Fruit fly (Drosophila melanogaster) whole organism, embryonic: ENCODE data around the gene gish.

ENCODE experiments used
- Awh ChIP-seq: fragments of 200-800 bp; sonication (Bioruptor generic); IDR thresholded peaks from 2 replicates; pipeline ENCODE4, ENCODE4 v1.3.6; 2022; ENCODE audit warnings: missing biosample characterization, missing genetic modification characterization
- CG11247 ChIP-seq: fragments of 200-800 bp; sonication (Bioruptor generic); IDR thresholded peaks from 2 replicates; pipeline ENCODE4 v1.3.6; 2022; ENCODE audit warnings: missing biosample characterization, missing genetic modification characterization
- CG11456 ChIP-seq: fragments of 200-800 bp; sonication (Bioruptor generic); IDR thresholded peaks from 3 replicates; pipeline ENCODE4 v1.3.6; 2022; ENCODE audit warnings: missing biosample characterization, missing genetic modification characterization
- CG12219 ChIP-seq: fragments of 200-800 bp; sonication (Bioruptor generic); optimal IDR thresholded peaks from 3 replicates; lab custom pipeline; 2018; ENCODE audit warnings: missing biosample characterization, mild to moderate bottlenecking, missing genetic modification characterization
- CG12744 ChIP-seq: fragments of 200-800 bp; sonication (Bioruptor generic); optimal IDR thresholded peaks from 2 replicates; lab custom pipeline; 2016; ENCODE audit warnings: missing biosample characterization, missing genetic modification characterization
- CG12942 ChIP-seq: fragments of 200-800 bp; sonication (Bioruptor generic); optimal IDR thresholded peaks from 3 replicates; lab custom pipeline; 2016; ENCODE audit warnings: missing biosample characterization, missing genetic modification characterization
- CG13894 ChIP-seq: fragments of 200-800 bp; sonication (Bioruptor generic); optimal IDR thresholded peaks from 3 replicates; lab custom pipeline; 2018; ENCODE audit warnings: missing biosample characterization, mild to moderate bottlenecking, missing genetic modification characterization, moderate library complexity
- CG15601 ChIP-seq: fragments of 200-800 bp; sonication (Bioruptor generic); optimal IDR thresholded peaks from 3 replicates; lab custom pipeline; 2019; ENCODE audit warnings: missing biosample characterization, mild to moderate bottlenecking, missing genetic modification characterization, moderate library complexity
- CG17829 ChIP-seq: fragments of 200-800 bp; optimal IDR thresholded peaks from 2 replicates; lab custom pipeline; 2019; ENCODE audit warnings: missing biosample characterization, mild to moderate bottlenecking, missing genetic modification characterization, moderate library complexity
- CG18262 ChIP-seq: fragments of 200-800 bp; optimal IDR thresholded peaks from 3 replicates; lab custom pipeline; 2019; ENCODE audit warnings: missing biosample characterization, mild to moderate bottlenecking, missing genetic modification characterization, moderate library complexity
- CG18476 ChIP-seq: fragments of 200-800 bp; sonication (Bioruptor generic); optimal IDR thresholded peaks from 2 replicates; lab custom pipeline; 2016; ENCODE audit warnings: missing biosample characterization, mild to moderate bottlenecking, missing genetic modification characterization
- CG34224 ChIP-seq: fragments of 200-800 bp; sonication (Bioruptor generic); IDR thresholded peaks from 3 replicates; pipeline ENCODE4 v1.3.6; 2022; ENCODE audit warnings: missing biosample characterization, missing genetic modification characterization; ENCODE audit not compliant: partially characterized antibody
- CG3995 ChIP-seq: fragments of 200-800 bp; sonication (Bioruptor generic); optimal IDR thresholded peaks from 3 replicates; lab custom pipeline; 2016; ENCODE audit warnings: missing biosample characterization, missing genetic modification characterization
- CG8290 ChIP-seq, 3 experiments: fragments of 200-800 bp; sonication (Bioruptor generic); optimal IDR thresholded peaks; 2 replicates each; lab custom pipeline; 2016 to 2019; ENCODE audit warnings: missing biosample characterization in 3 of 3, missing genetic modification characterization in 3 of 3, mild to moderate bottlenecking in 2 of 3, moderate library complexity in 1 of 3
- CG8944 ChIP-seq: fragments of 200-800 bp; sonication (Bioruptor generic); optimal IDR thresholded peaks from 3 replicates; lab custom pipeline; 2016; ENCODE audit warnings: missing biosample characterization, missing genetic modification characterization
- CG9817 ChIP-seq: fragments of 200-800 bp; sonication (Bioruptor generic); optimal IDR thresholded peaks from 2 replicates; lab custom pipeline; 2018; ENCODE audit warnings: missing biosample characterization, mild to moderate bottlenecking, missing genetic modification characterization, moderate library complexity
- Chrac-16 ChIP-seq: fragments of 200-800 bp; sonication (Bioruptor generic); optimal IDR thresholded peaks from 3 replicates; lab custom pipeline; 2016; ENCODE audit warnings: missing biosample characterization, missing genetic modification characterization
- D ChIP-seq, 2 experiments: fragments of 200-800 bp in 1 of 2; fragments of >200 bp in 1 of 2; sonication (Bioruptor generic) in 1 of 2; optimal IDR thresholded peaks; 2 replicates in 1 of 2; 3 replicates in 1 of 2; lab custom pipeline; 2017; ENCODE audit warnings: mild to moderate bottlenecking in 1 of 2, missing biosample characterization in 1 of 2, missing genetic modification characterization in 1 of 2, missing genetic modification reagents in 1 of 2
- Eip74EF ChIP-seq, 2 experiments: fragments of 200-800 bp in 1 of 2; fragments of >200 bp in 1 of 2; sonication (Bioruptor generic) in 1 of 2; optimal IDR thresholded peaks; 2 replicates each; lab custom pipeline; 2017 to 2019; ENCODE audit warnings: missing biosample characterization in 2 of 2, missing genetic modification characterization in 2 of 2, mild to moderate bottlenecking in 1 of 2, moderate library complexity in 1 of 2
- GATAe ChIP-seq: fragments of 200-800 bp; sonication (Bioruptor generic); conservative IDR thresholded peaks from 2 replicates; pipeline ENCODE4 v1.3.6; 2022; ENCODE audit warnings: missing biosample characterization, missing genetic modification characterization
- H2.0 ChIP-seq: fragments of 200-800 bp; sonication (Bioruptor generic); IDR thresholded peaks from 2 replicates; pipeline ENCODE4 v1.3.6; 2022; ENCODE audit warnings: missing biosample characterization, missing genetic modification characterization
- Jarid2 ChIP-seq: fragments of 200-800 bp; sonication (Bioruptor generic); optimal IDR thresholded peaks from 3 replicates; lab custom pipeline; 2017; ENCODE audit warnings: mild to moderate bottlenecking, missing biosample characterization, missing genetic modification reagents, missing genetic modification characterization
- Lpt ChIP-seq: fragments of >200 bp; optimal IDR thresholded peaks from 2 replicates; lab custom pipeline; 2018; ENCODE audit warnings: missing biosample characterization, missing genetic modification characterization
- MESR4 ChIP-seq: fragments of 200-800 bp; sonication (Bioruptor generic); optimal IDR thresholded peaks from 2 replicates; lab custom pipeline; 2018; ENCODE audit warnings: missing biosample characterization, mild to moderate bottlenecking, missing genetic modification characterization, moderate library complexity
- NC2α ChIP-seq: fragments of 200-800 bp; sonication (Bioruptor generic); optimal IDR thresholded peaks from 2 replicates; lab custom pipeline; 2016; ENCODE audit warnings: missing biosample characterization, missing genetic modification characterization
- NC2β ChIP-seq: fragments of 200-800 bp; sonication (Bioruptor generic); optimal IDR thresholded peaks from 2 replicates; lab custom pipeline; 2016; ENCODE audit warnings: missing biosample characterization, missing genetic modification characterization
- Sry-δ ChIP-seq: fragments of 200-800 bp; sonication (Bioruptor generic); optimal IDR thresholded peaks from 2 replicates; lab custom pipeline; 2016; ENCODE audit warnings: missing biosample characterization, missing genetic modification characterization
- Stat92E ChIP-seq, 3 experiments: fragments of >200 bp in 2 of 3; fragments of 200-800 bp in 1 of 3; sonication (Bioruptor generic) in 1 of 3; optimal IDR thresholded peaks; 2 replicates each; lab custom pipeline; 2017 to 2019; ENCODE audit warnings: missing biosample characterization in 3 of 3, missing genetic modification characterization in 3 of 3, mild to moderate bottlenecking in 1 of 3, moderate library complexity in 1 of 3
- Vsx1 ChIP-seq: fragments of 200-800 bp; sonication (Bioruptor generic); optimal IDR thresholded peaks from 2 replicates; lab custom pipeline; 2017; ENCODE audit warnings: missing biosample characterization, mild to moderate bottlenecking, missing genetic modification characterization, missing genetic modification reagents
- ac ChIP-seq: fragments of 200-800 bp; sonication (Bioruptor generic); optimal IDR thresholded peaks from 3 replicates; lab custom pipeline; 2017; ENCODE audit warnings: missing biosample characterization, mild to moderate bottlenecking, missing genetic modification characterization
- al ChIP-seq: fragments of 200-800 bp; sonication (Bioruptor generic); IDR thresholded peaks from 2 replicates; pipeline ENCODE4 v1.3.6; 2022; ENCODE audit warnings: missing biosample characterization, missing genetic modification characterization
- ash1 ChIP-seq: fragments of 200-800 bp; sonication (Bioruptor generic); optimal IDR thresholded peaks from 2 replicates; lab custom pipeline; 2018; ENCODE audit warnings: missing biosample characterization, mild to moderate bottlenecking, missing genetic modification characterization
- bab2 ChIP-seq: fragments of 200-800 bp; sonication (Bioruptor generic); optimal IDR thresholded peaks from 2 replicates; lab custom pipeline; 2016; ENCODE audit warnings: missing biosample characterization, missing genetic modification characterization
- bsh ChIP-seq, 2 experiments: fragments of 200-800 bp; sonication (Bioruptor generic); optimal IDR thresholded peaks; 2 replicates each; lab custom pipeline; 2017 to 2018; ENCODE audit warnings: mild to moderate bottlenecking in 2 of 2, missing biosample characterization in 2 of 2, missing genetic modification characterization in 2 of 2, moderate library complexity in 1 of 2
- crol ChIP-seq: fragments of 200-800 bp; sonication (Bioruptor generic); IDR thresholded peaks from 2 replicates; pipeline ENCODE4 v1.3.6; 2022; ENCODE audit warnings: missing biosample characterization, missing genetic modification characterization
- hkb ChIP-seq, 2 experiments: fragments of 200-800 bp in 1 of 2; fragments of >200 bp in 1 of 2; sonication (Bioruptor generic) in 1 of 2; IDR thresholded peaks in 1 of 2; optimal IDR thresholded peaks in 1 of 2; 2 replicates each; pipeline versions ENCODE4 v1.3.6 to Lab custom; 2017 to 2022; ENCODE audit warnings: missing biosample characterization in 1 of 2, missing genetic modification characterization in 1 of 2
- jigr1 ChIP-seq: fragments of 200-800 bp; sonication (Bioruptor generic); IDR thresholded peaks from 3 replicates; pipeline ENCODE4 v1.3.6; 2022; ENCODE audit warnings: missing biosample characterization, missing genetic modification characterization
- kay ChIP-seq: fragments of 200-800 bp; sonication (Bioruptor generic); optimal IDR thresholded peaks from 2 replicates; lab custom pipeline; 2016; ENCODE audit warnings: missing biosample characterization, missing genetic modification characterization
- lbe ChIP-seq: fragments of 200-800 bp; sonication (Bioruptor generic); optimal IDR thresholded peaks from 2 replicates; lab custom pipeline; 2016; ENCODE audit warnings: missing biosample characterization, mild to moderate bottlenecking, missing genetic modification characterization
- nerfin-1 ChIP-seq: fragments of 200-800 bp; sonication (Bioruptor generic); optimal IDR thresholded peaks from 3 replicates; lab custom pipeline; 2019; ENCODE audit warnings: missing biosample characterization, mild to moderate bottlenecking, missing genetic modification characterization, moderate library complexity
- pb ChIP-seq: fragments of 200-800 bp; sonication (Bioruptor generic); optimal IDR thresholded peaks from 3 replicates; lab custom pipeline; 2016; ENCODE audit warnings: missing biosample characterization, missing genetic modification characterization
- pum ChIP-seq: fragments of 200-800 bp; sonication (Bioruptor generic); optimal IDR thresholded peaks from 2 replicates; lab custom pipeline; 2016; ENCODE audit warnings: missing biosample characterization, missing genetic modification characterization
- ranshi ChIP-seq: fragments of 200-800 bp; sonication (Bioruptor generic); IDR thresholded peaks from 2 replicates; pipeline ENCODE4 v1.3.6; 2022; ENCODE audit warnings: missing biosample characterization, missing genetic modification characterization
- scrt ChIP-seq: fragments of 200-800 bp; sonication (Bioruptor generic); optimal IDR thresholded peaks from 2 replicates; lab custom pipeline; 2018; ENCODE audit warnings: missing biosample characterization, mild to moderate bottlenecking, missing genetic modification characterization, moderate library complexity
- sens ChIP-seq: fragments of 200-800 bp; sonication (Bioruptor generic); peaks from one replicate; lab custom pipeline; 2016; ENCODE audit warnings: missing biosample characterization, missing genetic modification characterization
- sug ChIP-seq: fragments of 200-800 bp; optimal IDR thresholded peaks from 2 replicates; lab custom pipeline; 2019; ENCODE audit warnings: missing biosample characterization, mild to moderate bottlenecking, missing genetic modification characterization, moderate library complexity
- tgo ChIP-seq: fragments of 200-800 bp; sonication (Bioruptor generic); IDR thresholded peaks from 3 replicates; pipeline ENCODE4 v1.3.6; 2022; ENCODE audit warnings: missing biosample characterization, missing genetic modification characterization
- wdn ChIP-seq: fragments of 200-800 bp; sonication (Bioruptor generic); IDR thresholded peaks from 2 replicates; pipeline ENCODE4 v1.3.6; 2022; ENCODE audit warnings: missing biosample characterization, missing genetic modification characterization

Gene gish

DNA sequence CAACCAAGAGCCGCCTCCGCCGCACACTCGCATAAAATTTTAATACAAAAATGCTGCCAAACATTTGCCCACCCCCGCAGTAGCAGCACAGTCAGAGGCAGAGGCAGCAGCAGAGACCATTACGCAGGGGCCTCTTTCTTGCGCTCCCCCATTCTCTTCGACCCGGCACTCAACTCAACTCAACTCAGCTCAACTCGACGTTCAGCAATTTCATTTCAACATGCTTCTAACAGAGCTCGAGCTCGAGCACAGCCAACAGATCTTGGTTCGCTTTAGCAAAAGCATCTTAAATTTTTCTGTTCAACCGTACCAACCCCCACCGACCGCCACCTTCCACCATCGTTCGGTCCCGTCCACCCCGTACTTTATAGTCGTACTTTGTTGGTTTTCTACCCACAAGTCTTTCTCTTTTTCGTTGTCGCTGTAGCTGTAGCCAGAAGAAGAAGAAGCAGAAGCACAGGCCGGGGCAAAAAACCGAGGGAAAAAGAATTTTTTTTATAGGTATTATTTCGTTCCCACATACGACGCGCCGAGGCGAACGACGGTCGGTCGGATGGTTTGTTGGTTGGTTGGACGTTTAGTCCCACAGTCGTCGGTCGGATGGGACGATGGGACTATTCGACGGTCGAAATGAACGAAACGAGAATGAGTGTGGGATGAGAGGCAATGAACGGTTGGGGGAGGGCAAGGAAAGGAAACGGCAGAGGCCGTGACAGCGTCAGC is 36.9 kb upstream of the gish start (continued):
- TF ChIP-seq CG34224 = no peak
- no peak for TF ChIP-seq CG12942 (GFP tag; lab: Kevin White, UChicago)
- TF ChIP-seq Vsx1 (GFP tag; lab: Kevin White, UChicago) = peak; percentile 9
- TF ChIP-seq ranshi (GFP tag; lab: Robert Waterston, UW) = no peak
- peak; percentile 49 for TF ChIP-seq kay (GFP tag; lab: Kevin White, UChicago)
- no peak for TF ChIP-seq Jarid2 (GFP tag; lab: Kevin White, UChicago)
- TF ChIP-seq Eip74EF (GFP tag; optimal IDR thresholded peaks at IDR 0.05; lab: Kevin White, UChicago) = no peak
- no peak for TF ChIP-seq hkb (optimal IDR thresholded peaks at IDR 0.05; lab: Kevin White, UChicago)
- no peak for TF ChIP-seq hkb (GFP tag; IDR thresholded peaks at IDR 0.05; lab: Robert Waterston, UW)
- peak; percentile 76 for TF ChIP-seq lbe (GFP tag; lab: Kevin White, UChicago)
- no peak for TF ChIP-seq bab2 (GFP tag; lab: Kevin White, UChicago)
- no peak for TF ChIP-seq D (optimal IDR thresholded peaks at IDR 0.05; lab: Kevin White, UChicago)
- TF ChIP-seq D (GFP tag; optimal IDR thresholded peaks at IDR 0.05; lab: Kevin White, UChicago) = no peak
- no peak for TF ChIP-seq CG18476
- no peak for TF ChIP-seq bsh (GFP tag; optimal IDR thresholded peaks at IDR 0.05; lab: Kevin White, UChicago)
- TF ChIP-seq Sry-δ (GFP tag; lab: Kevin White, UChicago) = no peak
- TF ChIP-seq CG15601 (tag; lab: Kevin White, UChicago) = peak; percentile 39
- TF ChIP-seq scrt = no peak
- peak; percentile 35 for TF ChIP-seq NC2β (GFP tag; lab: Kevin White, UChicago)
- TF ChIP-seq NC2α (GFP tag; lab: Kevin White, UChicago) = peak; percentile 47
- no peak for TF ChIP-seq Lpt (GFP tag; lab: Kevin White, UChicago)
- peak; percentile 89 for TF ChIP-seq CG8290 (GFP tag; optimal IDR thresholded peaks at IDR 0.05; lab: Kevin White, UChicago)
- peak in 1 of 2 experiments; percentile 90 for TF ChIP-seq CG8290 (tag; optimal IDR thresholded peaks at IDR 0.05; lab: Kevin White, UChicago)
- TF ChIP-seq jigr1 = no peak
- no peak for TF ChIP-seq crol (GFP tag; lab: Robert Waterston, UW)
- TF ChIP-seq sens (GFP tag; lab: Kevin White, UChicago) = peak; percentile 71
- TF ChIP-seq al (GFP tag; lab: Robert Waterston, UW) = no peak
- no peak for TF ChIP-seq tgo (GFP tag; lab: Robert Waterston, UW)
- TF ChIP-seq CG11456 = no peak
- TF ChIP-seq ash1 (GFP tag; lab: Kevin White, UChicago) = peak; percentile 54
- TF ChIP-seq ac (GFP tag; lab: Kevin White, UChicago) = no peak
- peak; percentile 47 for TF ChIP-seq nerfin-1 (tag; lab: Kevin White, UChicago)
- TF ChIP-seq CG3995 (GFP tag; lab: Kevin White, UChicago) = no peak
- no peak for TF ChIP-seq Awh (GFP tag; lab: Robert Waterston, UW)
- no peak for TF ChIP-seq Stat92E (GFP tag; optimal IDR thresholded peaks at IDR 0.05; lab: Kevin White, UChicago)
- no peak for TF ChIP-seq CG12744 (GFP tag; lab: Kevin White, UChicago)
- TF ChIP-seq CG13894 (tag; lab: Kevin White, UChicago) = peak; percentile 100
- no peak for TF ChIP-seq pum (GFP tag; lab: Kevin White, UChicago)
- TF ChIP-seq wdn (GFP tag; lab: Robert Waterston, UW) = no peak
- TF ChIP-seq CG11247 = no peak
- no peak for TF ChIP-seq CG18262
- no peak for TF ChIP-seq CG9817 (tag; lab: Kevin White, UChicago)
- TF ChIP-seq MESR4 (GFP tag; lab: Kevin White, UChicago) = no peak
- TF ChIP-seq GATAe (GFP tag; lab: Robert Waterston, UW) = no peak
- peak; percentile 9 for TF ChIP-seq CG8944 (GFP tag; lab: Kevin White, UChicago)
- no peak for TF ChIP-seq CG17829 (tag; lab: Kevin White, UChicago)
- TF ChIP-seq pb (GFP tag; lab: Kevin White, UChicago) = peak; percentile 24
- TF ChIP-seq Chrac-16 (GFP tag; lab: Kevin White, UChicago) = no peak
- TF ChIP-seq CG12219 (GFP tag; lab: Kevin White, UChicago) = no peak
- TF ChIP-seq H2.0 (GFP tag; lab: Robert Waterston, UW) = no peak
- peak; percentile 87 for TF ChIP-seq sug
